Worm (Caenorhabditis elegans) whole organism, late embryonic: ENCODE results near the gene C45H4.14.

Experiments used
- K09A11.1 ChIP-seq: sonication (generic microtip); optimal IDR thresholded peaks from 2 replicates; lab custom pipeline; 2017; ENCODE audit warnings: antibody characterized with exemption, mild to moderate bottlenecking, missing genetic modification characterization, missing compliant biosample characterization; ENCODE audit not compliant: insufficient read depth
- ahr-1 ChIP-seq: sonication (generic microtip); optimal IDR thresholded peaks from 2 replicates; lab custom pipeline; 2016; ENCODE audit warnings: missing genetic modification characterization, missing compliant biosample characterization
- dmd-4 ChIP-seq: sonication (generic microtip); optimal IDR thresholded peaks from 2 replicates; lab custom pipeline; 2016; ENCODE audit warnings: borderline replicate concordance, missing genetic modification characterization, missing compliant biosample characterization
- eyg-1 ChIP-seq: sonication (generic microtip); optimal IDR thresholded peaks from 2 replicates; lab custom pipeline; 2016; ENCODE audit warnings: missing genotype, missing genetic modification characterization, missing compliant biosample characterization
- fkh-10 ChIP-seq: fragments of 150-350 bp; optimal IDR thresholded peaks from 2 replicates; lab custom pipeline; 2014; ENCODE audit warnings: missing biosample characterization, missing genetic modification reagents, missing genetic modification characterization
- hlh-13 ChIP-seq: fragments of 200-800 bp; sonication (Bioruptor generic); optimal IDR thresholded peaks from 2 replicates; lab custom pipeline; 2018; ENCODE audit warnings: mild to moderate bottlenecking, missing genetic modification characterization, missing compliant biosample characterization
- nhr-11 ChIP-seq: fragments of 150-350 bp; optimal IDR thresholded peaks from 2 replicates; lab custom pipeline; 2014; ENCODE audit warnings: missing biosample characterization, missing genetic modification characterization
- pha-4 ChIP-seq: fragments of 150-350 bp; optimal IDR thresholded peaks from 2 replicates; lab custom pipeline; 2018; ENCODE audit warnings: missing biosample characterization, missing genetic modification reagents, missing genetic modification characterization

- no peak for TF ChIP-seq eyg-1
- no peak for TF ChIP-seq ahr-1 (tag; lab: Kevin White, UChicago)
- no peak for TF ChIP-seq nhr-11
- no peak for TF ChIP-seq dmd-4 (tag; lab: Kevin White, UChicago)
- TF ChIP-seq pha-4 (tag; lab: Kevin White, UChicago) = no peak
- TF ChIP-seq hlh-13 (GFP tag; lab: Kevin White, UChicago) = no peak
- no peak for TF ChIP-seq K09A11.1
- TF ChIP-seq fkh-10 (GFP tag; lab: Kevin White, UChicago) = no peak
These were observed 16.0 kb upstream of the C45H4.14 start, which contains the start of gene C45H4.18 for ce11 chrV:2175242-2175641.
